Fruit fly (Drosophila melanogaster) whole organism, embryonic: ENCODE data around the gene alphaTub84B.
A peak's percentile ranks its signal among the peaks of the same experiment; 100 is the strongest.

ENCODE experiments used
- CG10267 ChIP-seq: fragments of 200-800 bp; sonication (Bioruptor generic); optimal IDR thresholded peaks from 2 replicates; lab custom pipeline; 2018; ENCODE audit warnings: missing biosample characterization, mild to moderate bottlenecking, missing genetic modification characterization, moderate library complexity
- CG12071 ChIP-seq: fragments of 200-800 bp; sonication (Bioruptor generic); optimal IDR thresholded peaks from 3 replicates; lab custom pipeline; 2018; ENCODE audit warnings: missing biosample characterization, mild to moderate bottlenecking, missing genetic modification characterization
- CG13296 ChIP-seq: fragments of 200-800 bp; sonication (Bioruptor generic); optimal IDR thresholded peaks from 3 replicates; lab custom pipeline; 2018; ENCODE audit warnings: missing biosample characterization, mild to moderate bottlenecking, missing genetic modification characterization
- CG17359 ChIP-seq: fragments of 200-800 bp; sonication (Bioruptor generic); optimal IDR thresholded peaks from 3 replicates; lab custom pipeline; 2018; ENCODE audit warnings: missing biosample characterization, mild to moderate bottlenecking, missing genetic modification characterization, moderate library complexity
- CG17802 ChIP-seq: fragments of 200-800 bp; sonication (Bioruptor generic); optimal IDR thresholded peaks from 2 replicates; lab custom pipeline; 2018; ENCODE audit warnings: missing biosample characterization, mild to moderate bottlenecking, missing genetic modification characterization, moderate library complexity
- CG17829 ChIP-seq: fragments of 200-800 bp; optimal IDR thresholded peaks from 2 replicates; lab custom pipeline; 2019; ENCODE audit warnings: missing biosample characterization, mild to moderate bottlenecking, missing genetic modification characterization, moderate library complexity
- CG18262 ChIP-seq: fragments of 200-800 bp; optimal IDR thresholded peaks from 3 replicates; lab custom pipeline; 2019; ENCODE audit warnings: missing biosample characterization, mild to moderate bottlenecking, missing genetic modification characterization, moderate library complexity
- CG18619 ChIP-seq: fragments of 200-800 bp; sonication (Bioruptor generic); optimal IDR thresholded peaks from 3 replicates; lab custom pipeline; 2017; ENCODE audit warnings: missing biosample characterization, mild to moderate bottlenecking, missing genetic modification characterization
- CG30431 ChIP-seq: fragments of 200-800 bp; sonication (Bioruptor generic); optimal IDR thresholded peaks from 2 replicates; lab custom pipeline; 2017; ENCODE audit warnings: missing biosample characterization, missing genetic modification characterization
- CG31388 ChIP-seq: fragments of 200-800 bp; sonication (Bioruptor generic); optimal IDR thresholded peaks from 2 replicates; lab custom pipeline; 2016; ENCODE audit warnings: missing biosample characterization, missing genetic modification characterization
- CG34422 ChIP-seq: fragments of 200-800 bp; sonication (Bioruptor generic); IDR thresholded peaks from 3 replicates; pipeline ENCODE4 v1.3.6; 2022; ENCODE audit warnings: missing biosample characterization, missing genetic modification characterization
- CG4707 ChIP-seq: fragments of 200-800 bp; sonication (Bioruptor generic); optimal IDR thresholded peaks from 2 replicates; lab custom pipeline; 2018; ENCODE audit warnings: missing biosample characterization, mild to moderate bottlenecking, missing genetic modification characterization, moderate library complexity
- CG5245 ChIP-seq: fragments of 200-800 bp; sonication (Bioruptor generic); optimal IDR thresholded peaks from 3 replicates; lab custom pipeline; 2016; ENCODE audit warnings: missing biosample characterization, missing genetic modification characterization
- CG7271 ChIP-seq: fragments of 200-800 bp; sonication (Bioruptor generic); optimal IDR thresholded peaks from 2 replicates; lab custom pipeline; 2018; ENCODE audit warnings: missing biosample characterization, mild to moderate bottlenecking, missing genetic modification characterization, moderate library complexity
- CG7786 ChIP-seq: fragments of 200-800 bp; sonication (Bioruptor generic); optimal IDR thresholded peaks from 2 replicates; lab custom pipeline; 2016; ENCODE audit warnings: missing biosample characterization, missing genetic modification characterization
- CTCF ChIP-seq: fragments of 200-800 bp; sonication (Bioruptor generic); optimal IDR thresholded peaks from 2 replicates; lab custom pipeline; 2017; ENCODE audit warnings: missing biosample characterization, mild to moderate bottlenecking, missing genetic modification characterization, moderate library complexity
- D ChIP-seq, 2 experiments: fragments of 200-800 bp in 1 of 2; fragments of >200 bp in 1 of 2; sonication (Bioruptor generic) in 1 of 2; optimal IDR thresholded peaks; 2 replicates in 1 of 2; 3 replicates in 1 of 2; lab custom pipeline; 2017; ENCODE audit warnings: mild to moderate bottlenecking in 1 of 2, missing biosample characterization in 1 of 2, missing genetic modification characterization in 1 of 2, missing genetic modification reagents in 1 of 2
- Dek ChIP-seq: fragments of 200-800 bp; sonication (Bioruptor generic); optimal IDR thresholded peaks from 3 replicates; lab custom pipeline; 2019; ENCODE audit warnings: missing biosample characterization, mild to moderate bottlenecking, missing genetic modification characterization, moderate library complexity
- Dll ChIP-seq: fragments of 200-800 bp; sonication (Bioruptor generic); IDR thresholded peaks from 4 replicates; pipeline ENCODE4 v1.3.6; 2022; ENCODE audit warnings: missing biosample characterization, missing genetic modification characterization; ENCODE audit not compliant: partially characterized antibody
- Doc2 ChIP-seq: fragments of 200-800 bp; sonication (Bioruptor generic); IDR thresholded peaks from 2 replicates; pipeline ENCODE4 v1.3.6; 2022; ENCODE audit warnings: missing biosample characterization, missing genetic modification characterization
- Ets97D ChIP-seq: fragments of 200-800 bp; sonication (Bioruptor generic); optimal IDR thresholded peaks from 3 replicates; lab custom pipeline; 2016; ENCODE audit warnings: missing biosample characterization, missing genetic modification characterization
- Fer3 ChIP-seq: fragments of 200-800 bp; sonication (Bioruptor generic); optimal IDR thresholded peaks from 2 replicates; lab custom pipeline; 2018; ENCODE audit warnings: missing biosample characterization, mild to moderate bottlenecking, missing genetic modification characterization, moderate library complexity
- GATAe ChIP-seq: fragments of 200-800 bp; sonication (Bioruptor generic); conservative IDR thresholded peaks from 2 replicates; pipeline ENCODE4 v1.3.6; 2022; ENCODE audit warnings: missing biosample characterization, missing genetic modification characterization
- Gug ChIP-seq: fragments of 200-800 bp; sonication (Bioruptor generic); IDR thresholded peaks from 4 replicates; pipeline ENCODE4 v1.3.6; 2022; ENCODE audit warnings: missing biosample characterization, missing genetic modification characterization
- Hr78 ChIP-seq, 2 experiments: fragments of 200-800 bp in 1 of 2; fragments of >200 bp in 1 of 2; sonication (Bioruptor generic) in 1 of 2; optimal IDR thresholded peaks; 2 replicates each; lab custom pipeline; 2017 to 2019; ENCODE audit warnings: missing biosample characterization in 2 of 2, missing genetic modification characterization in 2 of 2, mild to moderate bottlenecking in 1 of 2, moderate library complexity in 1 of 2
- Hsf ChIP-seq: fragments of 200-800 bp; sonication (Bioruptor generic); optimal IDR thresholded peaks from 3 replicates; lab custom pipeline; 2016; ENCODE audit warnings: missing biosample characterization, missing genetic modification characterization
- Jarid2 ChIP-seq: fragments of 200-800 bp; sonication (Bioruptor generic); optimal IDR thresholded peaks from 3 replicates; lab custom pipeline; 2017; ENCODE audit warnings: mild to moderate bottlenecking, missing biosample characterization, missing genetic modification reagents, missing genetic modification characterization
- Lim3 ChIP-seq: fragments of 200-800 bp; sonication (Bioruptor generic); IDR thresholded peaks from 2 replicates; pipeline ENCODE4 v1.3.6; 2022; ENCODE audit warnings: missing biosample characterization, missing genetic modification characterization
- Med ChIP-seq: fragments of 200-800 bp; sonication (Bioruptor generic); peaks from one replicate; lab custom pipeline; 2016; ENCODE audit warnings: missing biosample characterization, missing genetic modification characterization, mild to moderate bottlenecking, inconsistent platforms, moderate library complexity
- Side ChIP-seq: fragments of 200-800 bp; sonication (Bioruptor generic); optimal IDR thresholded peaks from 2 replicates; lab custom pipeline; 2016; ENCODE audit warnings: missing biosample characterization, missing genetic modification characterization
- caup ChIP-seq: fragments of 200-800 bp; sonication (Bioruptor generic); optimal IDR thresholded peaks from 3 replicates; lab custom pipeline; 2017; ENCODE audit warnings: missing biosample characterization, mild to moderate bottlenecking, missing genetic modification characterization, moderate library complexity; ENCODE audit not compliant: severe bottlenecking
- chinmo ChIP-seq: fragments of 200-800 bp; sonication (Bioruptor generic); IDR thresholded peaks from 4 replicates; pipeline ENCODE4 v1.3.6; 2022; ENCODE audit warnings: missing biosample characterization, missing genetic modification characterization; ENCODE audit not compliant: partially characterized antibody
- chn ChIP-seq: fragments of 200-800 bp; sonication (Bioruptor generic); optimal IDR thresholded peaks from 2 replicates; lab custom pipeline; 2016; ENCODE audit warnings: missing biosample characterization, missing genetic modification characterization
- eyg ChIP-seq: fragments of 200-800 bp; sonication (Bioruptor generic); optimal IDR thresholded peaks from 3 replicates; lab custom pipeline; 2016; ENCODE audit warnings: missing biosample characterization, missing genetic modification characterization
- fd102C ChIP-seq: fragments of 200-800 bp; sonication (Bioruptor generic); optimal IDR thresholded peaks from 2 replicates; lab custom pipeline; 2018; ENCODE audit warnings: missing biosample characterization, mild to moderate bottlenecking, missing genetic modification characterization, moderate library complexity
- fd64A ChIP-seq: fragments of 200-800 bp; sonication (Bioruptor generic); optimal IDR thresholded peaks from 3 replicates; lab custom pipeline; 2018; ENCODE audit warnings: missing biosample characterization, mild to moderate bottlenecking, missing genetic modification characterization
- fru ChIP-seq: fragments of >200 bp; optimal IDR thresholded peaks from 2 replicates; lab custom pipeline; 2017
- fu2 ChIP-seq: fragments of 200-800 bp; sonication (Bioruptor generic); optimal IDR thresholded peaks from 2 replicates; lab custom pipeline; 2016; ENCODE audit warnings: missing biosample characterization, missing genetic modification characterization
- gcm ChIP-seq: fragments of 200-800 bp; sonication (Bioruptor generic); optimal IDR thresholded peaks from 2 replicates; lab custom pipeline; 2019; ENCODE audit warnings: missing biosample characterization, mild to moderate bottlenecking, missing genetic modification characterization, moderate library complexity
- gsb-n ChIP-seq: fragments of 200-800 bp; sonication (Bioruptor generic); optimal IDR thresholded peaks from 3 replicates; lab custom pipeline; 2018; ENCODE audit warnings: missing biosample characterization, mild to moderate bottlenecking, missing genetic modification characterization
- jing ChIP-seq: fragments of 200-800 bp; sonication (Bioruptor generic); optimal IDR thresholded peaks from 2 replicates; lab custom pipeline; 2018; ENCODE audit warnings: missing biosample characterization, mild to moderate bottlenecking, missing genetic modification characterization
- mam ChIP-seq: fragments of 200-800 bp; sonication (Bioruptor generic); optimal IDR thresholded peaks from 3 replicates; lab custom pipeline; 2016; ENCODE audit warnings: missing biosample characterization, missing genetic modification characterization
- mld ChIP-seq: fragments of 200-800 bp; sonication (Bioruptor generic); IDR thresholded peaks from 3 replicates; pipeline ENCODE4 v1.3.6; 2022; ENCODE audit warnings: missing biosample characterization, missing genetic modification characterization; ENCODE audit not compliant: partially characterized antibody
- nau ChIP-seq: fragments of 200-800 bp; sonication (Bioruptor generic); optimal IDR thresholded peaks from 3 replicates; lab custom pipeline; 2017; ENCODE audit warnings: missing biosample characterization, mild to moderate bottlenecking, missing genetic modification characterization, missing genetic modification reagents
- nom ChIP-seq: fragments of 200-800 bp; sonication (Bioruptor generic); optimal IDR thresholded peaks from 2 replicates; lab custom pipeline; 2017; ENCODE audit warnings: missing biosample characterization, missing genetic modification characterization, mild to moderate bottlenecking, moderate library complexity, missing genetic modification reagents
- pb ChIP-seq: fragments of 200-800 bp; sonication (Bioruptor generic); optimal IDR thresholded peaks from 3 replicates; lab custom pipeline; 2016; ENCODE audit warnings: missing biosample characterization, missing genetic modification characterization
- pros ChIP-seq: fragments of 200-800 bp; sonication (Bioruptor generic); optimal IDR thresholded peaks from 3 replicates; lab custom pipeline; 2019; ENCODE audit warnings: missing biosample characterization, mild to moderate bottlenecking, missing genetic modification characterization, moderate library complexity
- sens-2 ChIP-seq: fragments of 200-800 bp; sonication (Bioruptor generic); IDR thresholded peaks from 2 replicates; pipeline ENCODE4 v1.3.6; 2022; ENCODE audit warnings: missing biosample characterization, missing genetic modification characterization
- sim ChIP-seq: fragments of 200-800 bp; sonication (Bioruptor generic); IDR thresholded peaks from 2 replicates; pipeline ENCODE4 v1.3.6; 2022; ENCODE audit warnings: missing biosample characterization, missing genetic modification characterization
- wor ChIP-seq: fragments of 200-800 bp; sonication (Bioruptor generic); IDR thresholded peaks from 2 replicates; pipeline ENCODE4 v1.3.6; 2022; ENCODE audit warnings: missing biosample characterization, missing genetic modification characterization

Gene alphaTub84B

DNA sequence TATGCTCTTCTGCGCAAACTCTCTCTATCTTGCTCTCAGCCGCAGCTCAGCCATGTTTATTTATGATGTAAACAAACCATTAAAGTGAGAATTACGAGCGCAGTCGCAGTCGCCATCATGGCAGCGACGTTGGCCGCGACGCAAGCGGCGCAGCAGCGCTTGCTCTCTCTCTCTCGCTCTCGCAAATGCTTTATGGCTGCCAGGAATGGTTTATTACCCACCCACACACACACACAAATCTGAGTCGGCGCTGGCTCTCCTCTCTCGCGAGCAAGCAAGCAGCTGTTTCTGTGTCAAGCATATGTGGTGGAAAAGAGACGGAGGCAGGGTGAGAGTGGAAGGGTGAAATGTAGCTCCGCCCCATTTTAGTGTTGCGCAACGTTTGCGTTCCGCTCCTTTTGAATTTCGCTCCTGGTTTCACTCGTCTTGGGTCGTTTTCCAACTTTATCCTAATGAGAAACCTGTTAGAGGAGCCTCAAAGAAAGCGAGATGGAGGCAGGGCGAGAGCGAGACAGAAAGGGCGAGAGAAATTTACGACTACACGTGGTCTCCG, 49.1 kb upstream of the alphaTub84B start (continued):
- TF ChIP-seq wor (GFP tag; lab: Robert Waterston, UW) = no peak
- no peak for TF ChIP-seq Lim3
- no peak for TF ChIP-seq Ets97D
- TF ChIP-seq Dll = peak; percentile 47; the same call in 2 of the 4 replicates
- TF ChIP-seq Dek (tag; lab: Kevin White, UChicago) = no peak
- TF ChIP-seq Hr78 (GFP tag; optimal IDR thresholded peaks at IDR 0.05; lab: Kevin White, UChicago) = no peak
- TF ChIP-seq Doc2 (GFP tag; lab: Robert Waterston, UW) = no peak
- TF ChIP-seq mam (GFP tag; lab: Kevin White, UChicago) = peak; percentile 31
- TF ChIP-seq fd102C = peak; percentile 57
- no peak for TF ChIP-seq sens-2
- peak; percentile 72 for TF ChIP-seq CG17829
- peak; percentile 62 for TF ChIP-seq gsb-n (tag; lab: Kevin White, UChicago)
- TF ChIP-seq fru (lab: Kevin White, UChicago) = no peak
- TF ChIP-seq chinmo (GFP tag; lab: Robert Waterston, UW) = peak; percentile 89; the same call in 1 of the 4 replicates
- no peak for TF ChIP-seq jing (GFP tag; lab: Kevin White, UChicago)
- no peak for TF ChIP-seq CTCF (GFP tag; lab: Kevin White, UChicago)
- no peak for TF ChIP-seq Gug
- peak; percentile 32 for TF ChIP-seq chn (GFP tag; lab: Kevin White, UChicago)
- no peak for TF ChIP-seq CG4707
- TF ChIP-seq CG17359 (tag; lab: Kevin White, UChicago) = no peak
- peak; percentile 80 for TF ChIP-seq Med (GFP tag; lab: Kevin White, UChicago)
- TF ChIP-seq pros = peak; percentile 97
- TF ChIP-seq CG13296 (GFP tag; lab: Kevin White, UChicago) = no peak
- no peak for TF ChIP-seq pb (GFP tag; lab: Kevin White, UChicago)
- TF ChIP-seq CG18619 (GFP tag; lab: Kevin White, UChicago) = no peak
- TF ChIP-seq CG12071 (GFP tag; lab: Kevin White, UChicago) = peak; percentile 3
- peak; percentile 11 for TF ChIP-seq nom (GFP tag; lab: Kevin White, UChicago)
- TF ChIP-seq eyg (GFP tag; lab: Kevin White, UChicago) = no peak
- TF ChIP-seq CG7786 (GFP tag; lab: Kevin White, UChicago) = no peak
- TF ChIP-seq Jarid2 (GFP tag; lab: Kevin White, UChicago) = peak; percentile 43
- TF ChIP-seq CG10267 (tag; lab: Kevin White, UChicago) = peak; percentile 91
- no peak for TF ChIP-seq sim (GFP tag; lab: Robert Waterston, UW)
- no peak for TF ChIP-seq CG7271
- no peak for TF ChIP-seq fu2 (GFP tag; lab: Kevin White, UChicago)
- no peak for TF ChIP-seq Hsf
- TF ChIP-seq Fer3 = no peak
- no peak for TF ChIP-seq CG5245 (GFP tag; lab: Kevin White, UChicago)
- TF ChIP-seq GATAe (GFP tag; lab: Robert Waterston, UW) = no peak
- TF ChIP-seq CG17802 (tag; lab: Kevin White, UChicago) = no peak
- TF ChIP-seq CG30431 (GFP tag; lab: Kevin White, UChicago) = no peak
- TF ChIP-seq Side = no peak
- no peak for TF ChIP-seq caup (GFP tag; lab: Kevin White, UChicago)
- peak; percentile 64 for TF ChIP-seq nau (GFP tag; lab: Kevin White, UChicago)
- TF ChIP-seq gcm (GFP tag; lab: Kevin White, UChicago) = peak; percentile 47
- no peak for TF ChIP-seq CG31388 (GFP tag; lab: Kevin White, UChicago)
- TF ChIP-seq D (optimal IDR thresholded peaks at IDR 0.05; lab: Kevin White, UChicago) = peak; percentile 87
- peak; percentile 28 for TF ChIP-seq D (GFP tag; optimal IDR thresholded peaks at IDR 0.05; lab: Kevin White, UChicago)
- TF ChIP-seq CG34422 (GFP tag; lab: Robert Waterston, UW) = peak; percentile 34; the same call in 1 of the 3 replicates
- peak; percentile 18 for TF ChIP-seq CG18262 (tag; lab: Kevin White, UChicago)
- TF ChIP-seq mld (GFP tag; lab: Robert Waterston, UW) = 0 out of 3 replicates have a peak, but pooled peaks have one; percentile 5
- TF ChIP-seq fd64A (GFP tag; lab: Kevin White, UChicago) = no peak
